Fruit fly (Drosophila melanogaster) whole organism, embryonic: ENCODE data around the gene COX6B.

Experiments used
- BEAF-32 ChIP-seq: fragments of 200-800 bp; sonication (Bioruptor generic); optimal IDR thresholded peaks from 3 replicates; lab custom pipeline; 2017; ENCODE audit warnings: missing biosample characterization, missing genetic modification characterization, mild to moderate bottlenecking, moderate library complexity, missing genetic modification reagents
- Bgb ChIP-seq: fragments of 200-800 bp; sonication (Bioruptor generic); IDR thresholded peaks from 2 replicates; pipeline ENCODE4 v1.3.6; 2022; ENCODE audit warnings: missing biosample characterization, missing genetic modification characterization; ENCODE audit not compliant: partially characterized antibody
- Blimp-1 ChIP-seq: fragments of 200-800 bp; sonication (Bioruptor generic); optimal IDR thresholded peaks from 3 replicates; lab custom pipeline; 2018; ENCODE audit warnings: missing biosample characterization, missing genetic modification characterization, mild to moderate bottlenecking, moderate library complexity, missing genetic modification reagents
- CG10147 ChIP-seq: fragments of 200-800 bp; sonication (Bioruptor generic); optimal IDR thresholded peaks from 2 replicates; lab custom pipeline; 2019; ENCODE audit warnings: missing biosample characterization, mild to moderate bottlenecking, missing genetic modification characterization, moderate library complexity
- CG10209 ChIP-seq: fragments of 200-800 bp; sonication (Bioruptor generic); optimal IDR thresholded peaks from 3 replicates; lab custom pipeline; 2017; ENCODE audit warnings: missing biosample characterization, mild to moderate bottlenecking, missing genetic modification characterization, missing genetic modification reagents
- CG11504 ChIP-seq: fragments of 200-800 bp; sonication (Bioruptor generic); optimal IDR thresholded peaks from 3 replicates; lab custom pipeline; 2019; ENCODE audit warnings: missing biosample characterization, mild to moderate bottlenecking, missing genetic modification characterization, moderate library complexity
- CG12659 ChIP-seq: fragments of 200-800 bp; sonication (Bioruptor generic); optimal IDR thresholded peaks from 3 replicates; lab custom pipeline; 2017; ENCODE audit warnings: mild to moderate bottlenecking, missing biosample characterization, missing genetic modification reagents, missing genetic modification characterization
- CG14050 ChIP-seq: fragments of 200-800 bp; sonication (Bioruptor generic); IDR thresholded peaks from 3 replicates; pipeline ENCODE4 v1.3.6; 2022; ENCODE audit warnings: missing biosample characterization, missing genetic modification characterization
- CG15514 ChIP-seq: fragments of 200-800 bp; sonication (Bioruptor generic); optimal IDR thresholded peaks from 3 replicates; lab custom pipeline; 2017; ENCODE audit warnings: missing biosample characterization, missing genetic modification characterization, mild to moderate bottlenecking, moderate library complexity, missing genetic modification reagents
- CG17612 ChIP-seq: fragments of 200-800 bp; sonication (Bioruptor generic); IDR thresholded peaks from 2 replicates; pipeline ENCODE4 v1.3.6; 2022; ENCODE audit warnings: missing biosample characterization, missing genetic modification characterization
- CG17829 ChIP-seq: fragments of 200-800 bp; optimal IDR thresholded peaks from 2 replicates; lab custom pipeline; 2019; ENCODE audit warnings: missing biosample characterization, mild to moderate bottlenecking, missing genetic modification characterization, moderate library complexity
- CG32532 ChIP-seq: fragments of 200-800 bp; sonication (Bioruptor generic); IDR thresholded peaks from 2 replicates; pipeline ENCODE4 v1.3.6; 2022; ENCODE audit warnings: missing biosample characterization, missing genetic modification characterization
- CG33557 ChIP-seq: fragments of 200-800 bp; sonication (Bioruptor generic); optimal IDR thresholded peaks from 2 replicates; lab custom pipeline; 2019; ENCODE audit warnings: missing biosample characterization, mild to moderate bottlenecking, missing genetic modification characterization, moderate library complexity
- CG3847 ChIP-seq: fragments of 200-800 bp; sonication (Bioruptor generic); IDR thresholded peaks from 2 replicates; pipeline ENCODE4 v1.3.6; 2022; ENCODE audit warnings: missing biosample characterization, missing genetic modification characterization
- CG4424 ChIP-seq: fragments of 200-800 bp; sonication (Bioruptor generic); optimal IDR thresholded peaks from 3 replicates; lab custom pipeline; 2016; ENCODE audit warnings: missing biosample characterization, missing genetic modification characterization
- CG5953 ChIP-seq: fragments of 200-800 bp; sonication (Bioruptor generic); IDR thresholded peaks from 2 replicates; pipeline ENCODE4 v1.3.6; 2022; ENCODE audit warnings: missing biosample characterization, missing genetic modification characterization
- CG6791 ChIP-seq: fragments of 200-800 bp; sonication (Bioruptor generic); IDR thresholded peaks from 3 replicates; pipeline ENCODE4 v1.3.6; 2022; ENCODE audit warnings: missing biosample characterization, missing genetic modification characterization; ENCODE audit not compliant: partially characterized antibody
- CG6813 ChIP-seq: fragments of 200-800 bp; sonication (Bioruptor generic); optimal IDR thresholded peaks from 2 replicates; lab custom pipeline; 2017; ENCODE audit warnings: missing biosample characterization, missing genetic modification characterization, mild to moderate bottlenecking, moderate library complexity, missing genetic modification reagents
- CG9727 ChIP-seq: fragments of 200-800 bp; sonication (Bioruptor generic); optimal IDR thresholded peaks from 3 replicates; lab custom pipeline; 2017; ENCODE audit warnings: missing biosample characterization, mild to moderate bottlenecking, missing genetic modification characterization
- CG9932 ChIP-seq: fragments of 200-800 bp; sonication (Bioruptor generic); IDR thresholded peaks from 2 replicates; pipeline ENCODE4 v1.3.6; 2022; ENCODE audit warnings: missing biosample characterization, missing genetic modification characterization
- CoRest ChIP-seq: fragments of 200-800 bp; sonication (Bioruptor generic); optimal IDR thresholded peaks from 3 replicates; lab custom pipeline; 2018; ENCODE audit warnings: missing biosample characterization, mild to moderate bottlenecking, missing genetic modification characterization, moderate library complexity
- Dll ChIP-seq: fragments of 200-800 bp; sonication (Bioruptor generic); IDR thresholded peaks from 4 replicates; pipeline ENCODE4 v1.3.6; 2022; ENCODE audit warnings: missing biosample characterization, missing genetic modification characterization; ENCODE audit not compliant: partially characterized antibody
- Gug ChIP-seq: fragments of 200-800 bp; sonication (Bioruptor generic); IDR thresholded peaks from 4 replicates; pipeline ENCODE4 v1.3.6; 2022; ENCODE audit warnings: missing biosample characterization, missing genetic modification characterization
- HLH3B ChIP-seq: fragments of 200-800 bp; sonication (Bioruptor generic); IDR thresholded peaks from 2 replicates; pipeline ENCODE4 v1.3.6; 2022; ENCODE audit warnings: missing biosample characterization, missing genetic modification characterization
- Hr51 ChIP-seq, 2 experiments: fragments of 200-800 bp; sonication (Bioruptor generic); optimal IDR thresholded peaks; 2 replicates in 1 of 2; 3 replicates in 1 of 2; lab custom pipeline; 2016 to 2018; ENCODE audit warnings: missing biosample characterization in 2 of 2, missing genetic modification characterization in 2 of 2, mild to moderate bottlenecking in 1 of 2, moderate library complexity in 1 of 2
- MTF-1 ChIP-seq: fragments of 200-800 bp; sonication (Bioruptor generic); optimal IDR thresholded peaks from 2 replicates; lab custom pipeline; 2018; ENCODE audit warnings: missing biosample characterization, mild to moderate bottlenecking, missing genetic modification characterization, borderline replicate concordance
- Meics ChIP-seq: fragments of 200-800 bp; sonication (Bioruptor generic); optimal IDR thresholded peaks from 2 replicates; lab custom pipeline; 2017; ENCODE audit warnings: missing biosample characterization, mild to moderate bottlenecking, missing genetic modification characterization
- NC2β ChIP-seq: fragments of 200-800 bp; sonication (Bioruptor generic); optimal IDR thresholded peaks from 2 replicates; lab custom pipeline; 2016; ENCODE audit warnings: missing biosample characterization, missing genetic modification characterization
- Ptx1 ChIP-seq: fragments of 200-800 bp; sonication (Bioruptor generic); IDR thresholded peaks from 2 replicates; pipeline ENCODE4 v1.3.6; 2022; ENCODE audit warnings: missing biosample characterization, missing genetic modification characterization
- Rfx ChIP-seq: fragments of 200-800 bp; sonication (Bioruptor generic); IDR thresholded peaks from 2 replicates; pipeline ENCODE4 v1.3.6; 2022; ENCODE audit warnings: missing biosample characterization, missing genetic modification characterization
- Sox102F ChIP-seq: fragments of 200-800 bp; sonication (Bioruptor generic); optimal IDR thresholded peaks from 2 replicates; lab custom pipeline; 2018; ENCODE audit warnings: missing biosample characterization, mild to moderate bottlenecking, missing genetic modification characterization, moderate library complexity
- TFAM ChIP-seq: fragments of 200-800 bp; sonication (Bioruptor generic); optimal IDR thresholded peaks from 2 replicates; lab custom pipeline; 2017; ENCODE audit warnings: missing biosample characterization, missing genetic modification characterization, inconsistent platforms
- bigmax ChIP-seq: fragments of 200-800 bp; sonication (Bioruptor generic); optimal IDR thresholded peaks from 2 replicates; lab custom pipeline; 2018; ENCODE audit warnings: missing biosample characterization, mild to moderate bottlenecking, missing genetic modification characterization
- br ChIP-seq: fragments of >200 bp; optimal IDR thresholded peaks from 2 replicates; lab custom pipeline; 2017
- bsh ChIP-seq, 2 experiments: fragments of 200-800 bp; sonication (Bioruptor generic); optimal IDR thresholded peaks; 2 replicates each; lab custom pipeline; 2017 to 2018; ENCODE audit warnings: mild to moderate bottlenecking in 2 of 2, missing biosample characterization in 2 of 2, missing genetic modification characterization in 2 of 2, moderate library complexity in 1 of 2
- chif ChIP-seq, 2 experiments: fragments of 200-800 bp; sonication (Bioruptor generic); optimal IDR thresholded peaks; 3 replicates each; lab custom pipeline; 2016; ENCODE audit warnings: missing biosample characterization in 2 of 2, missing genetic modification characterization in 2 of 2
- danr ChIP-seq: fragments of 200-800 bp; sonication (Bioruptor generic); IDR thresholded peaks from 2 replicates; pipeline ENCODE4 v1.3.6; 2022; ENCODE audit warnings: missing biosample characterization, missing genetic modification characterization
- dpn ChIP-seq, 2 experiments: fragments of 200-800 bp; sonication (Bioruptor generic); optimal IDR thresholded peaks; 3 replicates each; lab custom pipeline; 2016; ENCODE audit warnings: missing biosample characterization in 2 of 2, missing genetic modification characterization in 2 of 2
- dysf ChIP-seq: fragments of 200-800 bp; sonication (Bioruptor generic); IDR thresholded peaks from 3 replicates; pipeline ENCODE4 v1.3.6; 2022; ENCODE audit warnings: missing biosample characterization, missing genetic modification characterization
- ftz-f1 ChIP-seq: fragments of 200-800 bp; sonication (Bioruptor generic); optimal IDR thresholded peaks from 2 replicates; lab custom pipeline; 2016; ENCODE audit warnings: missing biosample characterization, missing genetic modification characterization
- gem ChIP-seq: fragments of 200-800 bp; sonication (Bioruptor generic); optimal IDR thresholded peaks from 2 replicates; lab custom pipeline; 2019; ENCODE audit warnings: missing biosample characterization, mild to moderate bottlenecking, missing genetic modification characterization, moderate library complexity
- mam ChIP-seq: fragments of 200-800 bp; sonication (Bioruptor generic); optimal IDR thresholded peaks from 3 replicates; lab custom pipeline; 2016; ENCODE audit warnings: missing biosample characterization, missing genetic modification characterization
- phol ChIP-seq: fragments of 200-800 bp; sonication (Bioruptor generic); optimal IDR thresholded peaks from 3 replicates; lab custom pipeline; 2018; ENCODE audit warnings: missing biosample characterization, mild to moderate bottlenecking, missing genetic modification characterization, moderate library complexity
- ro ChIP-seq: fragments of 200-800 bp; sonication (Bioruptor generic); IDR thresholded peaks from 2 replicates; pipeline ENCODE4 v1.3.6; 2022; ENCODE audit warnings: missing biosample characterization, missing genetic modification characterization
- slbo ChIP-seq: fragments of 200-800 bp; sonication (Bioruptor generic); IDR thresholded peaks from 2 replicates; pipeline ENCODE4 v1.3.6; 2022; ENCODE audit warnings: missing biosample characterization, missing genetic modification characterization
- so ChIP-seq: fragments of 200-800 bp; sonication (Bioruptor generic); IDR thresholded peaks from 3 replicates; pipeline ENCODE4 v1.3.6; 2022; ENCODE audit warnings: missing biosample characterization, missing genetic modification characterization
- tin ChIP-seq: fragments of 200-800 bp; sonication (Bioruptor generic); optimal IDR thresholded peaks from 3 replicates; lab custom pipeline; 2016; ENCODE audit warnings: missing biosample characterization, missing genetic modification characterization
- unpg ChIP-seq: fragments of 200-800 bp; sonication (Bioruptor generic); optimal IDR thresholded peaks from 3 replicates; lab custom pipeline; 2018; ENCODE audit warnings: missing biosample characterization, mild to moderate bottlenecking, missing genetic modification characterization, moderate library complexity
- vfl ChIP-seq: fragments of 200-800 bp; sonication (Bioruptor generic); optimal IDR thresholded peaks from 2 replicates; lab custom pipeline; 2016; ENCODE audit warnings: missing biosample characterization, missing genetic modification characterization
- vvl ChIP-seq: fragments of 200-800 bp; sonication (Bioruptor generic); IDR thresholded peaks from 2 replicates; pipeline ENCODE4 v1.3.6; 2022; ENCODE audit warnings: missing biosample characterization, missing genetic modification characterization

Gene COX6B

DNA sequence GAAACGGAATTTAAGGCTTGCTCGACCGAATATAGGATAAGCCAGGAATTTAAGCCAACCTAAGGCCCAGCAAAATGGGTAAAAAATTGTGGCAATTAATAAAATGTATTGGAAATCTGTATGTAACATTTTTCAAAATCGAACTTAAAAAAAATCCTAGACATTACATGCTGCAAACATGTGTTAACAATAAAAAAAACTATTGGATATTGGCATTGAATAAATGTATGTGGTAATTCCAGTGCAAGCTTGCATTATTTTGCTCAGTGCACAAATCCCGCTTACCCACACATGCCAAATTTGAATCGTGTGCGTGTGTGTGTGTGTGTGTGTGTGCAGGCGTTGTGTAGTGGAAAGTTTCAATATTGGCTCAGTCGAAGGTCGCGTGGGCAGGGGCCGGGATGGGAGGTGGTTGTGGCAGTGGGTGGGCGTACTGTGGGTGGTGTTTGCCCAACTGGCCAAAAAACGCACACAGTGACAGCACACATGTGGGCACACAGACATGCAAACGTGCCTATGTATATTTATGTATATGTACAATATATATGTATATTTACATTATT, 19.4 kb upstream of the COX6B start (continued):
- no peak for TF ChIP-seq tin
- peak; percentile 45; the same call in 1 of the 2 replicates for TF ChIP-seq slbo (GFP tag; lab: Robert Waterston, UW)
- peak; percentile 44 for TF ChIP-seq Ptx1 (GFP tag; lab: Robert Waterston, UW)
- TF ChIP-seq CG9727 (GFP tag; lab: Kevin White, UChicago): peak; percentile 53
- no peak for TF ChIP-seq CG33557
- TF ChIP-seq unpg (GFP tag; lab: Kevin White, UChicago): peak; percentile 7
- peak in 1 of 2 experiments; percentile 7 for TF ChIP-seq chif (GFP tag; optimal IDR thresholded peaks at IDR 0.05; lab: Kevin White, UChicago)
- TF ChIP-seq CoRest (tag; lab: Kevin White, UChicago): peak; percentile 2
- TF ChIP-seq Meics: peak; percentile 30
- TF ChIP-seq CG6813 (GFP tag; lab: Kevin White, UChicago): peak; percentile 11
- peak; percentile 7 for TF ChIP-seq CG17829 (tag; lab: Kevin White, UChicago)
- peak; percentile 22 for TF ChIP-seq CG15514 (GFP tag; lab: Kevin White, UChicago)
- TF ChIP-seq Gug (GFP tag; lab: Robert Waterston, UW): 0 out of 4 replicates have a peak, but pooled peaks have one; percentile 3
- 0 out of 2 replicates have a peak, but pooled peaks have one; percentile 18 for TF ChIP-seq CG32532 (GFP tag; lab: Robert Waterston, UW)
- peak; percentile 21 for TF ChIP-seq CG10147
- TF ChIP-seq TFAM (GFP tag; lab: Kevin White, UChicago): no peak
- TF ChIP-seq ftz-f1 (GFP tag; lab: Kevin White, UChicago): no peak
- TF ChIP-seq Blimp-1 (GFP tag; lab: Kevin White, UChicago): peak; percentile 8
- TF ChIP-seq CG14050 (GFP tag; lab: Robert Waterston, UW): no peak
- peak in 1 of 2 experiments; percentile 9 for TF ChIP-seq dpn (GFP tag; optimal IDR thresholded peaks at IDR 0.05; lab: Kevin White, UChicago)
- TF ChIP-seq bigmax: no peak
- no peak for TF ChIP-seq so
- no peak for TF ChIP-seq HLH3B
- TF ChIP-seq Hr51 (GFP tag; optimal IDR thresholded peaks at IDR 0.05; lab: Kevin White, UChicago): peak in 1 of 2 experiments; percentile 14
- TF ChIP-seq mam: peak; percentile 7
- TF ChIP-seq Sox102F: peak; percentile 6
- TF ChIP-seq CG4424 (GFP tag; lab: Kevin White, UChicago): peak; percentile 22
- peak in 1 of 2 experiments; percentile 5 for TF ChIP-seq bsh (GFP tag; optimal IDR thresholded peaks at IDR 0.05; lab: Kevin White, UChicago)
- peak; percentile 32 for TF ChIP-seq phol (tag; lab: Kevin White, UChicago)
- peak; percentile 41 for TF ChIP-seq CG10209
- no peak for TF ChIP-seq CG5953 (GFP tag; lab: Robert Waterston, UW)

dm6 chrX:19762167-19762566, 18.0 kb upstream of the COX6B start:
- TF ChIP-seq dysf (GFP tag; lab: Robert Waterston, UW) (no peak), vvl (GFP tag; lab: Robert Waterston, UW) (peak; percentile 66), CG10209 (no peak), Bgb (GFP tag; lab: Robert Waterston, UW) (peak; percentile 62), CG12659 (GFP tag; lab: Kevin White, UChicago) (peak; percentile 10), CG11504 (tag; lab: Kevin White, UChicago) (no peak), br (lab: Kevin White, UChicago) (no peak), CG17612 (no peak), vfl (peak; percentile 4), gem (tag; lab: Kevin White, UChicago) (no peak), MTF-1 (no peak), CG3847 (GFP tag; lab: Robert Waterston, UW) (peak; percentile 61), NC2β (GFP tag; lab: Kevin White, UChicago) (peak; percentile 22), CG9932 (peak; percentile 24; the same call in 1 of the 2 replicates), BEAF-32 (GFP tag; lab: Kevin White, UChicago) (peak; percentile 72), danr (GFP tag; lab: Robert Waterston, UW) (no peak), CG6791 (GFP tag; lab: Robert Waterston, UW) (peak; percentile 54; the same call in 1 of the 3 replicates), Rfx (GFP tag; lab: Robert Waterston, UW) (peak; percentile 28; the same call in 1 of the 2 replicates), ro (GFP tag; lab: Robert Waterston, UW) (no peak), Dll (GFP tag; lab: Robert Waterston, UW) (peak; percentile 45; the same call in 2 of the 4 replicates)
